Fruit fly (Drosophila melanogaster): ENCODE measurements around the gene CG42821.
A peak's percentile ranks its signal among the peaks of the same experiment; 100 is the strongest.

CG42821 gene

dm6 chr3R:17401289-17401752, 11.6 kb upstream of the CG42821 start (continued):
- TF ChIP-seq sd (tag; optimal IDR thresholded peaks at IDR 0.05), result peak; percentile 24
- peak; percentile 59 for TF ChIP-seq CG2678 (tag; optimal IDR thresholded peaks at IDR 0.05)
- TF ChIP-seq mam (GFP tag; optimal IDR thresholded peaks at IDR 0.05), result peak; percentile 78
- no peak for TF ChIP-seq sim (GFP tag; IDR thresholded peaks at IDR 0.05)
- TF ChIP-seq tup (GFP tag; optimal IDR thresholded peaks at IDR 0.05), result no peak
- no peak for TF ChIP-seq CG16779 (GFP tag; IDR thresholded peaks at IDR 0.05)
- no peak for TF ChIP-seq CG15479 (GFP tag; optimal IDR thresholded peaks at IDR 0.05)
- TF ChIP-seq fd64A (GFP tag; optimal IDR thresholded peaks at IDR 0.05), result no peak
- peak; percentile 33; the same call in 1 of the 2 replicates for TF ChIP-seq H2.0 (GFP tag; IDR thresholded peaks at IDR 0.05)
- no peak for TF ChIP-seq onecut (GFP tag; IDR thresholded peaks at IDR 0.05)
- TF ChIP-seq CG4730 (GFP tag; IDR thresholded peaks at IDR 0.05), result no peak
- TF ChIP-seq CG42726 (GFP tag; IDR thresholded peaks at IDR 0.05; ENCODE audit: partially characterized antibody), result peak; percentile 43; the same call in 1 of the 2 replicates
- TF ChIP-seq CrebB (tag; optimal IDR thresholded peaks at IDR 0.05), result peak; percentile 27
- TF ChIP-seq vvl (GFP tag; IDR thresholded peaks at IDR 0.05), result peak; percentile 80
- TF ChIP-seq CG17361 (GFP tag; IDR thresholded peaks at IDR 0.05), result 0 out of 3 replicates have a peak, but pooled peaks have one; percentile 16
- TF ChIP-seq ara (GFP tag; IDR thresholded peaks at IDR 0.05), result no peak
- no peak for TF ChIP-seq CG1529 (GFP tag; optimal IDR thresholded peaks at IDR 0.05)
- no peak for TF ChIP-seq CG9727 (GFP tag; optimal IDR thresholded peaks at IDR 0.05)
- peak; percentile 86 for TF ChIP-seq Bgb (GFP tag; IDR thresholded peaks at IDR 0.05; ENCODE audit: partially characterized antibody)
- peak; percentile 66 for TF ChIP-seq CG8924 (tag; optimal IDR thresholded peaks at IDR 0.05)
- no peak for TF ChIP-seq CG6654 (GFP tag; optimal IDR thresholded peaks at IDR 0.05)
- peak; percentile 76 for TF ChIP-seq grn (GFP tag; optimal IDR thresholded peaks at IDR 0.05)
- TF ChIP-seq lbe (GFP tag; optimal IDR thresholded peaks at IDR 0.05), result peak; percentile 3
- peak; percentile 41 for TF ChIP-seq Fer1 (GFP tag; optimal IDR thresholded peaks at IDR 0.05)
- TF ChIP-seq sens (GFP tag), result peak; percentile 89
- TF ChIP-seq Doc3 (GFP tag; IDR thresholded peaks at IDR 0.05; ENCODE audit: partially characterized antibody), result peak; percentile 51; the same call in 2 of the 3 replicates
- TF ChIP-seq CG8290 (GFP tag; optimal IDR thresholded peaks at IDR 0.05), result peak; percentile 17
- peak in 1 of 2 experiments; percentile 81 for TF ChIP-seq CG8290 (tag; optimal IDR thresholded peaks at IDR 0.05)
- peak; percentile 71 for TF ChIP-seq pho (GFP tag; optimal IDR thresholded peaks at IDR 0.05)
- peak; percentile 37 for TF ChIP-seq bab2 (GFP tag; optimal IDR thresholded peaks at IDR 0.05)
- no peak for TF ChIP-seq CG5953 (GFP tag; IDR thresholded peaks at IDR 0.05)
- no peak for TF ChIP-seq CG17359 (tag; optimal IDR thresholded peaks at IDR 0.05)
- TF ChIP-seq CG11085 (GFP tag; IDR thresholded peaks at IDR 0.05), result no peak
- TF ChIP-seq CG6791 (GFP tag; IDR thresholded peaks at IDR 0.05; ENCODE audit: partially characterized antibody), result peak; percentile 85
- TF ChIP-seq Hr3 (GFP tag; optimal IDR thresholded peaks at IDR 0.05), result peak; percentile 53
- TF ChIP-seq gfzf (GFP tag; optimal IDR thresholded peaks at IDR 0.05), result no peak
- peak; percentile 62 for TF ChIP-seq CG7839 (tag; optimal IDR thresholded peaks at IDR 0.05)
- no peak for TF ChIP-seq Lim3 (GFP tag; IDR thresholded peaks at IDR 0.05)
- TF ChIP-seq CG3163 (GFP tag; optimal IDR thresholded peaks at IDR 0.05), result peak; percentile 36
- TF ChIP-seq Xrp1 (GFP tag; IDR thresholded peaks at IDR 0.05), result peak; percentile 17; the same call in 1 of the 2 replicates
- TF ChIP-seq Hmx (GFP tag; optimal IDR thresholded peaks at IDR 0.05), result peak; percentile 8
- TF ChIP-seq Poxn (GFP tag; IDR thresholded peaks at IDR 0.05), result no peak
- peak; percentile 13 for TF ChIP-seq lab (GFP tag; optimal IDR thresholded peaks at IDR 0.05)
- no peak for TF ChIP-seq CG4424 (GFP tag; optimal IDR thresholded peaks at IDR 0.05)
- peak in 1 of 2 experiments; percentile 12 for TF ChIP-seq crp (GFP tag; optimal IDR thresholded peaks at IDR 0.05)
- TF ChIP-seq gce (GFP tag; IDR thresholded peaks at IDR 0.05), result no peak
- TF ChIP-seq bowl (GFP tag; IDR thresholded peaks at IDR 0.05), result no peak
- no peak for TF ChIP-seq da (GFP tag; optimal IDR thresholded peaks at IDR 0.05)
- no peak for TF ChIP-seq CG31365 (tag; optimal IDR thresholded peaks at IDR 0.05)
- TF ChIP-seq CG11504 (tag; optimal IDR thresholded peaks at IDR 0.05), result peak; percentile 60
- TF ChIP-seq CG12769 (tag; optimal IDR thresholded peaks at IDR 0.05), result peak; percentile 72

Data from whole organism, embryonic.